Fruit fly (Drosophila melanogaster) whole organism, prepupa: ENCODE results near the gene CG34428.

Source experiments
- Blimp-1 ChIP-seq: fragments of 200-800 bp; sonication (Bioruptor generic); optimal IDR thresholded peaks from 3 replicates; lab custom pipeline; 2017; ENCODE audit warnings: missing biosample characterization, missing genetic modification characterization, mild to moderate bottlenecking, moderate library complexity, missing genetic modification reagents
- CG10669 ChIP-seq: fragments of 200-800 bp; sonication (Bioruptor generic); optimal IDR thresholded peaks from 3 replicates; lab custom pipeline; 2018; ENCODE audit warnings: missing biosample characterization, mild to moderate bottlenecking, missing genetic modification characterization, moderate library complexity
- CG16779 ChIP-seq: fragments of 200-800 bp; sonication (Bioruptor generic); optimal IDR thresholded peaks from 3 replicates; lab custom pipeline; 2017; ENCODE audit warnings: missing biosample characterization, mild to moderate bottlenecking, missing genetic modification characterization
- CG6163 ChIP-seq: fragments of 200-800 bp; sonication (Bioruptor generic); IDR thresholded peaks from 3 replicates; pipeline ENCODE4 v1.3.6; 2022; ENCODE audit warnings: missing biosample characterization, missing genetic modification characterization
- CG6808 ChIP-seq: fragments of 200-800 bp; sonication (Bioruptor generic); optimal IDR thresholded peaks from 3 replicates; lab custom pipeline; 2017; ENCODE audit warnings: missing biosample characterization, missing genetic modification characterization, mild to moderate bottlenecking, moderate library complexity, missing genetic modification reagents
- CG9139 ChIP-seq: fragments of 200-800 bp; sonication (Bioruptor generic); optimal IDR thresholded peaks from 3 replicates; lab custom pipeline; 2017; ENCODE audit warnings: missing biosample characterization, mild to moderate bottlenecking, missing genetic modification characterization
- Gug ChIP-seq: fragments of 200-800 bp; sonication (Bioruptor generic); IDR thresholded peaks from 2 replicates; pipeline ENCODE4 v1.3.6; 2022; ENCODE audit warnings: missing biosample characterization, missing genetic modification characterization
- Lpt ChIP-seq: fragments of 200-800 bp; sonication (Bioruptor generic); optimal IDR thresholded peaks from 3 replicates; lab custom pipeline; 2016; ENCODE audit warnings: missing biosample characterization, missing genetic modification characterization
- achi ChIP-seq: fragments of 200-800 bp; sonication (Bioruptor generic); optimal IDR thresholded peaks from 3 replicates; lab custom pipeline; 2016; ENCODE audit warnings: missing biosample characterization, missing genetic modification characterization
- dsx ChIP-seq: fragments of 200-800 bp; optimal IDR thresholded peaks from 3 replicates; lab custom pipeline; 2019; ENCODE audit warnings: missing biosample characterization, mild to moderate bottlenecking, missing genetic modification characterization, moderate library complexity; ENCODE audit not compliant: poor library complexity, severe bottlenecking
- fd59A ChIP-seq: fragments of 200-800 bp; sonication (Bioruptor generic); optimal IDR thresholded peaks from 2 replicates; lab custom pipeline; 2017; ENCODE audit warnings: missing biosample characterization, mild to moderate bottlenecking, missing genetic modification characterization, missing genetic modification reagents
- salr ChIP-seq, 2 experiments: fragments of 200-800 bp; sonication (Bioruptor generic); optimal IDR thresholded peaks; 3 replicates each; lab custom pipeline; 2016 to 2018; ENCODE audit warnings: missing biosample characterization in 2 of 2, missing genetic modification characterization in 2 of 2, mild to moderate bottlenecking in 1 of 2

- TF ChIP-seq CG6808 (GFP tag; lab: Kevin White, UChicago) (peak; percentile 77), CG9139 (GFP tag; lab: Kevin White, UChicago) (peak; percentile 47), CG6163 (GFP tag; lab: Robert Waterston, UW) (peak; percentile 51; the same call in 2 of the 3 replicates), CG10669 (GFP tag; lab: Kevin White, UChicago) (peak; percentile 56), Gug (GFP tag; lab: Robert Waterston, UW) (peak; percentile 48; the same call in 1 of the 2 replicates), Lpt (GFP tag; lab: Kevin White, UChicago) (peak; percentile 33), Blimp-1 (GFP tag; lab: Kevin White, UChicago) (no peak), fd59A (GFP tag; lab: Kevin White, UChicago) (peak; percentile 44), CG16779 (tag; lab: Kevin White, UChicago) (peak; percentile 11), achi (peak; percentile 58), salr (GFP tag; optimal IDR thresholded peaks at IDR 0.05; lab: Kevin White, UChicago) (peak in 1 of 2 experiments; percentile 76), dsx (GFP tag; lab: Kevin White, UChicago) (peak; percentile 67)
Measured at dm6 chr3L:13109362-13109761, 47.8 kb downstream of the CG34428 start.
